Worm (Caenorhabditis elegans) whole organism, young adult: Measurements from ENCODE around the gene Y45G5AM.4.
A peak's percentile ranks its signal among the peaks of the same experiment; 100 is the strongest.

Experiments
- B0019.2 ChIP-seq: fragments of 200-800 bp; sonication (Bioruptor generic); conservative IDR thresholded peaks from 2 replicates; pipeline ENCODE4 v1.3.6; 2022; ENCODE audit warnings: missing genetic modification reagents, missing genetic modification characterization, missing compliant biosample characterization
- C06A6.2 ChIP-seq: fragments of 200-800 bp; sonication (Bioruptor generic); conservative IDR thresholded peaks from 2 replicates; pipeline ENCODE4 v1.3.6; 2022; ENCODE audit warnings: missing genetic modification characterization, missing compliant biosample characterization
- C17E4.6 ChIP-seq: fragments of 200-800 bp; sonication (Bioruptor generic); IDR thresholded peaks from 2 replicates; pipeline ENCODE4 v1.3.6; 2022; ENCODE audit warnings: missing genetic modification reagents, missing genetic modification characterization, missing compliant biosample characterization
- D2030.7 ChIP-seq: fragments of 200-800 bp; sonication (Bioruptor generic); IDR thresholded peaks from 2 replicates; pipeline ENCODE4 v1.3.6; 2022; ENCODE audit warnings: missing genetic modification reagents, missing genetic modification characterization, missing compliant biosample characterization
- F10E7.11 ChIP-seq: sonication (generic microtip); optimal IDR thresholded peaks from 2 replicates; lab custom pipeline; 2017; ENCODE audit warnings: mild to moderate bottlenecking, missing genetic modification characterization, moderate library complexity, missing compliant biosample characterization
- F22D6.2 ChIP-seq: sonication (generic microtip); optimal IDR thresholded peaks from 2 replicates; lab custom pipeline; 2016; ENCODE audit warnings: mild to moderate bottlenecking, missing genetic modification characterization, missing compliant biosample characterization
- F23B12.7 ChIP-seq: sonication (generic microtip); optimal IDR thresholded peaks from 2 replicates; lab custom pipeline; 2017; ENCODE audit warnings: missing genetic modification characterization, mild to moderate bottlenecking, missing compliant biosample characterization, antibody characterized with exemption, moderate library complexity; ENCODE audit not compliant: insufficient read depth
- F33H1.4 ChIP-seq: fragments of 200-800 bp; sonication (Bioruptor generic); IDR thresholded peaks from 2 replicates; pipeline ENCODE4 v1.3.6; 2022; ENCODE audit warnings: missing genetic modification reagents, missing genetic modification characterization, missing compliant biosample characterization
- F57C9.4 ChIP-seq: sonication (generic microtip); optimal IDR thresholded peaks from 2 replicates; lab custom pipeline; 2017; ENCODE audit warnings: mild to moderate bottlenecking, missing genetic modification characterization, missing compliant biosample characterization
- K11D2.4 ChIP-seq: fragments of 200-800 bp; sonication (Bioruptor generic); IDR thresholded peaks from 2 replicates; pipeline ENCODE4 v1.3.6; 2022; ENCODE audit warnings: missing genetic modification reagents, missing genetic modification characterization, missing compliant biosample characterization
- T07F8.4 ChIP-seq: sonication (generic microtip); optimal IDR thresholded peaks from 2 replicates; lab custom pipeline; 2016; ENCODE audit warnings: mild to moderate bottlenecking, missing genetic modification characterization, moderate library complexity, missing compliant biosample characterization
- Y67H2A.10 ChIP-seq: fragments of 200-800 bp; sonication (Bioruptor generic); conservative IDR thresholded peaks from 2 replicates; pipeline ENCODE4 v1.3.6; 2022; ENCODE audit warnings: missing genetic modification reagents, missing genetic modification characterization, missing compliant biosample characterization
- aptf-3 ChIP-seq: fragments of 200-800 bp; sonication (Bioruptor generic); IDR thresholded peaks from 2 replicates; pipeline ENCODE4 v1.3.6; 2022; ENCODE audit warnings: missing genetic modification characterization, missing compliant biosample characterization
- athp-1 ChIP-seq: sonication (generic microtip); optimal IDR thresholded peaks from 2 replicates; lab custom pipeline; 2017; ENCODE audit warnings: mild to moderate bottlenecking, missing genetic modification characterization, missing compliant biosample characterization
- attf-5 ChIP-seq: fragments of 200-800 bp; sonication (Bioruptor generic); optimal IDR thresholded peaks from 2 replicates; lab custom pipeline; 2018; ENCODE audit warnings: mild to moderate bottlenecking, missing genetic modification characterization, missing compliant biosample characterization
- attf-6 ChIP-seq: fragments of 200-800 bp; sonication (Bioruptor generic); IDR thresholded peaks from 2 replicates; pipeline ENCODE4 v1.3.6; 2022; ENCODE audit warnings: missing genetic modification reagents, missing genetic modification characterization, missing compliant biosample characterization
- bed-2 ChIP-seq: fragments of 200-800 bp; sonication (Bioruptor generic); IDR thresholded peaks from 2 replicates; pipeline ENCODE4 v1.3.6; 2022; ENCODE audit warnings: missing genetic modification reagents, missing genetic modification characterization, missing compliant biosample characterization
- cebp-1 ChIP-seq, 2 experiments: fragments of 200-800 bp in 1 of 2; sonication (Bioruptor generic) in 1 of 2; sonication (generic microtip) in 1 of 2; IDR thresholded peaks in 1 of 2; optimal IDR thresholded peaks in 1 of 2; 2 replicates each; pipeline versions ENCODE4 v1.3.6 to Lab custom; 2017 to 2022; ENCODE audit warnings: missing compliant biosample characterization in 2 of 2, missing genetic modification characterization in 2 of 2, mild to moderate bottlenecking in 1 of 2, missing genetic modification reagents in 1 of 2, moderate library complexity in 1 of 2
- ceh-100 ChIP-seq: fragments of 200-800 bp; sonication (Bioruptor generic); IDR thresholded peaks from 2 replicates; pipeline ENCODE4 v1.3.6; 2022; ENCODE audit warnings: missing genetic modification reagents, missing genetic modification characterization, missing compliant biosample characterization
- ceh-79 ChIP-seq: sonication (generic microtip); optimal IDR thresholded peaks from 2 replicates; lab custom pipeline; 2017; ENCODE audit warnings: mild to moderate bottlenecking, missing genetic modification characterization, missing compliant biosample characterization
- dpl-1 ChIP-seq: fragments of 150-350 bp; optimal IDR thresholded peaks from 2 replicates; lab custom pipeline; 2014; ENCODE audit warnings: missing biosample characterization, missing genetic modification reagents, missing genetic modification characterization
- egl-18 ChIP-seq: fragments of 200-800 bp; sonication (Bioruptor generic); IDR thresholded peaks from 2 replicates; pipeline ENCODE4 v1.3.6; 2022; ENCODE audit warnings: missing genetic modification reagents, missing genetic modification characterization, missing compliant biosample characterization
- egl-44 ChIP-seq: fragments of 200-800 bp; sonication (Bioruptor generic); IDR thresholded peaks from 2 replicates; pipeline ENCODE4 v1.3.6; 2022; ENCODE audit warnings: missing genetic modification reagents, missing genetic modification characterization, missing compliant biosample characterization
- fkh-3 ChIP-seq: sonication (generic microtip); optimal IDR thresholded peaks from 2 replicates; lab custom pipeline; 2016; ENCODE audit warnings: mild to moderate bottlenecking, missing genetic modification characterization, missing compliant biosample characterization
- hlh-26 ChIP-seq: fragments of 200-800 bp; sonication (Bioruptor generic); conservative IDR thresholded peaks from 2 replicates; pipeline ENCODE4 v1.3.6; 2022; ENCODE audit warnings: missing genetic modification reagents, missing genetic modification characterization, missing compliant biosample characterization
- hmg-1.2 ChIP-seq: fragments of 200-800 bp; sonication (Bioruptor generic); IDR thresholded peaks from 2 replicates; pipeline ENCODE4 v1.3.6; 2022; ENCODE audit warnings: missing genetic modification reagents, missing genetic modification characterization, missing compliant biosample characterization
- hrde-1 ChIP-seq: sonication (generic microtip); optimal IDR thresholded peaks from 2 replicates; lab custom pipeline; 2016; ENCODE audit warnings: missing genetic modification characterization, mild to moderate bottlenecking, missing compliant biosample characterization, moderate library complexity, missing genotype, missing genetic modification reagents, borderline replicate concordance
- lin-26 ChIP-seq: fragments of 200-800 bp; sonication (Bioruptor generic); IDR thresholded peaks from 2 replicates; pipeline ENCODE4 v1.3.6; 2022; ENCODE audit warnings: missing genetic modification reagents, missing genetic modification characterization, missing compliant biosample characterization
- lin-35 ChIP-seq, 3 experiments: fragments of 150-350 bp in 2 of 3; sonication (generic microtip) in 1 of 3; optimal IDR thresholded peaks; 2 replicates each; lab custom pipeline; 2014 to 2018; ENCODE audit warnings: missing biosample characterization in 3 of 3, missing genetic modification characterization in 3 of 3, missing genetic modification reagents in 3 of 3
- lsl-1 ChIP-seq: fragments of 200-800 bp; sonication (Bioruptor generic); optimal IDR thresholded peaks from 2 replicates; lab custom pipeline; 2018; ENCODE audit warnings: mild to moderate bottlenecking, missing genetic modification characterization, moderate library complexity, missing compliant biosample characterization
- mel-28 ChIP-seq: sonication (generic microtip); optimal IDR thresholded peaks from 2 replicates; lab custom pipeline; 2016; ENCODE audit warnings: borderline replicate concordance, mild to moderate bottlenecking, missing genetic modification characterization, missing compliant biosample characterization
- mes-4 ChIP-seq: sonication (generic microtip); optimal IDR thresholded peaks from 2 replicates; lab custom pipeline; 2016; ENCODE audit warnings: missing genotype, missing genetic modification characterization, missing compliant biosample characterization
- mxl-1 ChIP-seq: sonication (generic microtip); optimal IDR thresholded peaks from 2 replicates; lab custom pipeline; 2016; ENCODE audit warnings: missing genetic modification characterization, missing compliant biosample characterization
- nfya-2 ChIP-seq: fragments of 200-800 bp; sonication (Bioruptor generic); IDR thresholded peaks from 2 replicates; pipeline ENCODE4 v1.3.6; 2022; ENCODE audit warnings: missing genetic modification reagents, missing genetic modification characterization, missing compliant biosample characterization
- nhr-179 ChIP-seq: sonication (generic microtip); optimal IDR thresholded peaks from 2 replicates; lab custom pipeline; 2016; ENCODE audit warnings: mild to moderate bottlenecking, missing genetic modification characterization, missing compliant biosample characterization
- nhr-27 ChIP-seq: fragments of 200-800 bp; sonication (Bioruptor generic); optimal IDR thresholded peaks from 2 replicates; lab custom pipeline; 2018; ENCODE audit warnings: mild to moderate bottlenecking, missing genetic modification characterization, moderate library complexity, missing compliant biosample characterization
- nhr-80 ChIP-seq: sonication (generic microtip); optimal IDR thresholded peaks from 2 replicates; lab custom pipeline; 2016; ENCODE audit warnings: missing genetic modification characterization, missing compliant biosample characterization
- rcor-1 ChIP-seq: fragments of 200-800 bp; sonication (Bioruptor generic); IDR thresholded peaks from 2 replicates; pipeline ENCODE4 v1.3.6; 2022; ENCODE audit warnings: missing genetic modification reagents, missing genetic modification characterization, missing compliant biosample characterization
- tbx-9 ChIP-seq: sonication (generic microtip); optimal IDR thresholded peaks from 2 replicates; lab custom pipeline; 2016; ENCODE audit warnings: borderline replicate concordance, missing genetic modification characterization, inconsistent platforms, missing compliant biosample characterization
- unc-130 ChIP-seq: sonication (generic microtip); optimal IDR thresholded peaks from 2 replicates; lab custom pipeline; 2016; ENCODE audit warnings: missing genetic modification reagents, missing genetic modification characterization, missing compliant biosample characterization
- xnd-1 ChIP-seq: sonication (generic microtip); optimal IDR thresholded peaks from 2 replicates; lab custom pipeline; 2016; ENCODE audit warnings: missing genotype, missing genetic modification reagents, missing genetic modification characterization, missing compliant biosample characterization
- zfh-2 ChIP-seq: fragments of 200-800 bp; sonication (Bioruptor generic); conservative IDR thresholded peaks from 2 replicates; pipeline ENCODE4 v1.3.6; 2022; ENCODE audit warnings: missing genetic modification reagents, missing genetic modification characterization, missing compliant biosample characterization
- zim-3 ChIP-seq: sonication (generic microtip); optimal IDR thresholded peaks from 2 replicates; lab custom pipeline; 2017; ENCODE audit warnings: mild to moderate bottlenecking, missing genetic modification characterization, moderate library complexity, missing compliant biosample characterization
- ztf-3 ChIP-seq: fragments of 200-800 bp; sonication (Bioruptor generic); optimal IDR thresholded peaks from 2 replicates; lab custom pipeline; 2018; ENCODE audit warnings: mild to moderate bottlenecking, missing genetic modification characterization, missing compliant biosample characterization

Gene Y45G5AM.4

ce11 chrV:4194587-4195211, 31.7 kb downstream of the Y45G5AM.4 start, which contains the start of gene Y45G5AM.9 (continued):
- no peak for TF ChIP-seq hlh-26 (GFP tag; lab: Robert Waterston, UW)
- TF ChIP-seq zim-3 = no peak
- TF ChIP-seq F33H1.4 = no peak
- TF ChIP-seq C06A6.2 = no peak
- TF ChIP-seq nhr-179 (tag; lab: Kevin White, UChicago) = no peak
- peak; percentile 46; the same call in 1 of the 2 replicates for TF ChIP-seq lin-26 (GFP tag; lab: Robert Waterston, UW)
- no peak for TF ChIP-seq bed-2
- no peak for TF ChIP-seq egl-18 (GFP tag; lab: Robert Waterston, UW)
- TF ChIP-seq nfya-2 (GFP tag; lab: Robert Waterston, UW) = no peak
- no peak for TF ChIP-seq B0019.2 (GFP tag; lab: Robert Waterston, UW)
- no peak for TF ChIP-seq unc-130 (GFP tag; lab: Kevin White, UChicago)
- no peak for TF ChIP-seq nhr-27
- peak; percentile 93 for TF ChIP-seq zfh-2 (GFP tag; lab: Robert Waterston, UW)
- peak; percentile 79 for TF ChIP-seq attf-5 (GFP tag; lab: Kevin White, UChicago)
- no peak for TF ChIP-seq T07F8.4 (tag; lab: Kevin White, UChicago)
- peak; percentile 37; the same call in 1 of the 2 replicates for TF ChIP-seq rcor-1 (GFP tag; lab: Robert Waterston, UW)
- TF ChIP-seq C17E4.6 (GFP tag; lab: Robert Waterston, UW) = no peak
- TF ChIP-seq F22D6.2 = no peak
- peak; percentile 41 for TF ChIP-seq ceh-100
- TF ChIP-seq lsl-1 = no peak
- no peak for TF ChIP-seq fkh-3
- TF ChIP-seq D2030.7 (GFP tag; lab: Robert Waterston, UW) = no peak
- peak in 1 of 3 experiments; percentile 74 for TF ChIP-seq lin-35 (GFP tag; optimal IDR thresholded peaks at IDR 0.05; lab: Kevin White, UChicago)
- no peak for TF ChIP-seq mes-4 (tag; lab: Kevin White, UChicago)
- no peak for TF ChIP-seq cebp-1 (GFP tag; IDR thresholded peaks at IDR 0.05; lab: Robert Waterston, UW)
- peak; percentile 77 for TF ChIP-seq cebp-1 (tag; optimal IDR thresholded peaks at IDR 0.05; lab: Kevin White, UChicago)
- no peak for TF ChIP-seq xnd-1 (tag; lab: Kevin White, UChicago)
- TF ChIP-seq hmg-1.2 = peak; percentile 47; the same call in 1 of the 2 replicates
- TF ChIP-seq athp-1 (tag; lab: Kevin White, UChicago) = no peak
- TF ChIP-seq nhr-80 (tag; lab: Kevin White, UChicago) = peak; percentile 65
- TF ChIP-seq attf-6 (GFP tag; lab: Robert Waterston, UW) = no peak
- no peak for TF ChIP-seq ztf-3
- TF ChIP-seq F23B12.7 (tag; lab: Kevin White, UChicago) = no peak
- TF ChIP-seq mxl-1 (tag; lab: Kevin White, UChicago) = no peak
- no peak for TF ChIP-seq egl-44 (GFP tag; lab: Robert Waterston, UW)
- TF ChIP-seq aptf-3 (GFP tag; lab: Robert Waterston, UW) = no peak
- no peak for TF ChIP-seq F57C9.4
- peak; percentile 12 for TF ChIP-seq dpl-1 (GFP tag; lab: Kevin White, UChicago)
- TF ChIP-seq hrde-1 = no peak
- no peak for TF ChIP-seq tbx-9 (tag; lab: Kevin White, UChicago)
- TF ChIP-seq Y67H2A.10 (GFP tag; lab: Robert Waterston, UW) = no peak
- TF ChIP-seq ceh-79 (tag; lab: Kevin White, UChicago) = no peak
- no peak for TF ChIP-seq F10E7.11 (tag; lab: Kevin White, UChicago)
- no peak for TF ChIP-seq mel-28 (tag; lab: Kevin White, UChicago)
- peak; percentile 44; the same call in 1 of the 2 replicates for TF ChIP-seq K11D2.4 (GFP tag; lab: Robert Waterston, UW)
